Worm (Caenorhabditis elegans) whole organism, young adult: ENCODE measurements around the gene F14D2.5.
A peak's percentile ranks its signal among the peaks of the same experiment; 100 is the strongest.

Experiments
- C17E4.6 ChIP-seq: fragments of 200-800 bp; sonication (Bioruptor generic); IDR thresholded peaks from 2 replicates; pipeline ENCODE4 v1.3.6; 2022; ENCODE audit warnings: missing genetic modification reagents, missing genetic modification characterization, missing compliant biosample characterization
- D2030.7 ChIP-seq: fragments of 200-800 bp; sonication (Bioruptor generic); IDR thresholded peaks from 2 replicates; pipeline ENCODE4 v1.3.6; 2022; ENCODE audit warnings: missing genetic modification reagents, missing genetic modification characterization, missing compliant biosample characterization
- F49E8.2 ChIP-seq: sonication (generic microtip); optimal IDR thresholded peaks from 3 replicates; lab custom pipeline; 2017; ENCODE audit warnings: missing genetic modification characterization, mild to moderate bottlenecking, missing compliant biosample characterization, antibody characterized with exemption, moderate library complexity; ENCODE audit not compliant: insufficient read depth
- akir-1 ChIP-seq: fragments of 200-800 bp; sonication (Bioruptor generic); optimal IDR thresholded peaks from 2 replicates; lab custom pipeline; 2018; ENCODE audit warnings: mild to moderate bottlenecking, missing genetic modification characterization, moderate library complexity, missing compliant biosample characterization
- ama-1 ChIP-seq, 3 experiments: fragments of 150-350 bp in 1 of 3; sonication (generic microtip) in 2 of 3; optimal IDR thresholded peaks; 2 replicates each; lab custom pipeline; 2014 to 2018; ENCODE audit warnings: missing biosample characterization in 2 of 3, missing genetic modification characterization in 2 of 3, missing genetic modification reagents in 2 of 3
- bed-2 ChIP-seq: fragments of 200-800 bp; sonication (Bioruptor generic); IDR thresholded peaks from 2 replicates; pipeline ENCODE4 v1.3.6; 2022; ENCODE audit warnings: missing genetic modification reagents, missing genetic modification characterization, missing compliant biosample characterization
- ceh-27 ChIP-seq: fragments of 200-800 bp; sonication (Bioruptor generic); optimal IDR thresholded peaks from 2 replicates; lab custom pipeline; 2018; ENCODE audit warnings: mild to moderate bottlenecking, missing genetic modification characterization, moderate library complexity, missing compliant biosample characterization
- ceh-40 ChIP-seq: fragments of 200-800 bp; sonication (Bioruptor generic); IDR thresholded peaks from 2 replicates; pipeline ENCODE4 v1.3.6; 2022; ENCODE audit warnings: missing genetic modification characterization, missing compliant biosample characterization
- ceh-58 ChIP-seq: fragments of 200-800 bp; sonication (Bioruptor generic); IDR thresholded peaks from 2 replicates; pipeline ENCODE4 v1.3.6; 2022; ENCODE audit warnings: missing genetic modification characterization, missing compliant biosample characterization
- ceh-91 ChIP-seq: fragments of 200-800 bp; sonication (Bioruptor generic); IDR thresholded peaks from 2 replicates; pipeline ENCODE4 v1.3.6; 2022; ENCODE audit warnings: missing genetic modification reagents, missing genetic modification characterization, missing compliant biosample characterization
- chd-7 ChIP-seq: sonication (generic microtip); optimal IDR thresholded peaks from 2 replicates; lab custom pipeline; 2016; ENCODE audit warnings: mild to moderate bottlenecking, missing genetic modification characterization, moderate library complexity, missing compliant biosample characterization
- dox-1 ChIP-seq: fragments of 200-800 bp; sonication (Bioruptor generic); IDR thresholded peaks from 2 replicates; pipeline ENCODE4 v1.3.6; 2022; ENCODE audit warnings: missing genetic modification reagents, missing genetic modification characterization, missing compliant biosample characterization
- dpl-1 ChIP-seq: fragments of 150-350 bp; optimal IDR thresholded peaks from 2 replicates; lab custom pipeline; 2014; ENCODE audit warnings: missing biosample characterization, missing genetic modification reagents, missing genetic modification characterization
- egl-44 ChIP-seq: fragments of 200-800 bp; sonication (Bioruptor generic); IDR thresholded peaks from 2 replicates; pipeline ENCODE4 v1.3.6; 2022; ENCODE audit warnings: missing genetic modification reagents, missing genetic modification characterization, missing compliant biosample characterization
- ekl-4 ChIP-seq: fragments of 200-800 bp; sonication (Bioruptor generic); IDR thresholded peaks from 2 replicates; pipeline ENCODE4 v1.3.6; 2022; ENCODE audit warnings: missing genetic modification reagents, missing genetic modification characterization, missing compliant biosample characterization
- hmg-1.2 ChIP-seq: fragments of 200-800 bp; sonication (Bioruptor generic); IDR thresholded peaks from 2 replicates; pipeline ENCODE4 v1.3.6; 2022; ENCODE audit warnings: missing genetic modification reagents, missing genetic modification characterization, missing compliant biosample characterization
- lin-26 ChIP-seq: fragments of 200-800 bp; sonication (Bioruptor generic); IDR thresholded peaks from 2 replicates; pipeline ENCODE4 v1.3.6; 2022; ENCODE audit warnings: missing genetic modification reagents, missing genetic modification characterization, missing compliant biosample characterization
- lin-40 ChIP-seq: sonication (generic microtip); optimal IDR thresholded peaks from 2 replicates; lab custom pipeline; 2016; ENCODE audit warnings: missing genetic modification characterization, mild to moderate bottlenecking, missing compliant biosample characterization, missing genotype, missing genetic modification reagents
- lin-54 ChIP-seq: fragments of 200-800 bp; sonication (Bioruptor generic); optimal IDR thresholded peaks from 2 replicates; lab custom pipeline; 2018; ENCODE audit warnings: mild to moderate bottlenecking, missing genetic modification characterization, missing compliant biosample characterization
- lsl-1 ChIP-seq: fragments of 200-800 bp; sonication (Bioruptor generic); optimal IDR thresholded peaks from 2 replicates; lab custom pipeline; 2018; ENCODE audit warnings: mild to moderate bottlenecking, missing genetic modification characterization, moderate library complexity, missing compliant biosample characterization
- lsy-27 ChIP-seq: sonication (generic microtip); optimal IDR thresholded peaks from 2 replicates; lab custom pipeline; 2017; ENCODE audit warnings: missing genetic modification characterization, mild to moderate bottlenecking, missing compliant biosample characterization, antibody characterized with exemption, missing genotype, borderline replicate concordance; ENCODE audit not compliant: insufficient read depth
- madf-3 ChIP-seq: fragments of 200-800 bp; sonication (Bioruptor generic); IDR thresholded peaks from 2 replicates; pipeline ENCODE4 v1.3.6; 2022; ENCODE audit warnings: missing genetic modification reagents, missing genetic modification characterization, missing compliant biosample characterization
- madf-6 ChIP-seq: fragments of 200-800 bp; sonication (Bioruptor generic); IDR thresholded peaks from 2 replicates; pipeline ENCODE4 v1.3.6; 2022; ENCODE audit warnings: missing genetic modification reagents, missing genetic modification characterization, missing compliant biosample characterization
- mes-4 ChIP-seq: sonication (generic microtip); optimal IDR thresholded peaks from 2 replicates; lab custom pipeline; 2016; ENCODE audit warnings: missing genotype, missing genetic modification characterization, missing compliant biosample characterization
- nhr-179 ChIP-seq: sonication (generic microtip); optimal IDR thresholded peaks from 2 replicates; lab custom pipeline; 2016; ENCODE audit warnings: mild to moderate bottlenecking, missing genetic modification characterization, missing compliant biosample characterization
- nhr-80 ChIP-seq: sonication (generic microtip); optimal IDR thresholded peaks from 2 replicates; lab custom pipeline; 2016; ENCODE audit warnings: missing genetic modification characterization, missing compliant biosample characterization
- pbrm-1 ChIP-seq: fragments of 200-800 bp; sonication (Bioruptor generic); IDR thresholded peaks from 2 replicates; pipeline ENCODE4 v1.3.6; 2022; ENCODE audit warnings: missing genetic modification reagents, missing genetic modification characterization, missing compliant biosample characterization
- rcor-1 ChIP-seq: fragments of 200-800 bp; sonication (Bioruptor generic); IDR thresholded peaks from 2 replicates; pipeline ENCODE4 v1.3.6; 2022; ENCODE audit warnings: missing genetic modification reagents, missing genetic modification characterization, missing compliant biosample characterization
- rpc-1 ChIP-seq, 2 experiments: fragments of 150-350 bp in 1 of 2; sonication (generic microtip) in 1 of 2; optimal IDR thresholded peaks; 2 replicates each; lab custom pipeline; 2014 to 2018; ENCODE audit warnings: missing biosample characterization in 1 of 2, missing genetic modification characterization in 1 of 2, missing genetic modification reagents in 1 of 2, missing genotype in 1 of 2
- sdz-38 ChIP-seq: sonication (generic microtip); optimal IDR thresholded peaks from 2 replicates; lab custom pipeline; 2016; ENCODE audit warnings: missing genotype, missing genetic modification characterization, missing compliant biosample characterization
- sea-2 ChIP-seq: fragments of 200-800 bp; sonication (Bioruptor generic); IDR thresholded peaks from 2 replicates; pipeline ENCODE4 v1.3.6; 2022; ENCODE audit warnings: missing genetic modification characterization, missing compliant biosample characterization
- snpc-1.1 ChIP-seq: sonication (generic microtip); optimal IDR thresholded peaks from 2 replicates; lab custom pipeline; 2017; ENCODE audit warnings: missing genetic modification characterization, mild to moderate bottlenecking, missing compliant biosample characterization, antibody characterized with exemption, moderate library complexity, missing genotype, missing genetic modification reagents; ENCODE audit not compliant: insufficient read depth
- snpc-4 ChIP-seq, 5 experiments: fragments of 150-350 bp in 1 of 5; sonication (generic microtip) in 4 of 5; optimal IDR thresholded peaks; 2 replicates each; lab custom pipeline; 2014 to 2018; ENCODE audit warnings: missing genetic modification characterization in 5 of 5, missing biosample characterization in 3 of 5, antibody characterized with exemption in 2 of 5, mild to moderate bottlenecking in 2 of 5, missing compliant biosample characterization in 2 of 5, missing genotype in 2 of 5, moderate library complexity in 2 of 5, missing genetic modification reagents in 1 of 5
- sptf-2 ChIP-seq: fragments of 200-800 bp; sonication (Bioruptor generic); optimal IDR thresholded peaks from 2 replicates; lab custom pipeline; 2018; ENCODE audit warnings: mild to moderate bottlenecking, missing genetic modification characterization, missing compliant biosample characterization
- tbp1 ChIP-seq: fragments of 200-800 bp; sonication (Bioruptor generic); optimal IDR thresholded peaks from 2 replicates; lab custom pipeline; 2018; ENCODE audit warnings: mild to moderate bottlenecking, missing genetic modification characterization, missing compliant biosample characterization
- unc-62 ChIP-seq: fragments of 150-350 bp; optimal IDR thresholded peaks from 2 replicates; lab custom pipeline; 2014; ENCODE audit warnings: missing biosample characterization, missing genetic modification reagents, missing genetic modification characterization
- ztf-25 ChIP-seq: fragments of 200-800 bp; sonication (Bioruptor generic); IDR thresholded peaks from 2 replicates; pipeline ENCODE4 v1.3.6; 2022; ENCODE audit warnings: missing genetic modification reagents, missing genetic modification characterization, missing compliant biosample characterization
- ztf-3 ChIP-seq: fragments of 200-800 bp; sonication (Bioruptor generic); optimal IDR thresholded peaks from 2 replicates; lab custom pipeline; 2018; ENCODE audit warnings: mild to moderate bottlenecking, missing genetic modification characterization, missing compliant biosample characterization

F14D2.5 gene

DNA sequence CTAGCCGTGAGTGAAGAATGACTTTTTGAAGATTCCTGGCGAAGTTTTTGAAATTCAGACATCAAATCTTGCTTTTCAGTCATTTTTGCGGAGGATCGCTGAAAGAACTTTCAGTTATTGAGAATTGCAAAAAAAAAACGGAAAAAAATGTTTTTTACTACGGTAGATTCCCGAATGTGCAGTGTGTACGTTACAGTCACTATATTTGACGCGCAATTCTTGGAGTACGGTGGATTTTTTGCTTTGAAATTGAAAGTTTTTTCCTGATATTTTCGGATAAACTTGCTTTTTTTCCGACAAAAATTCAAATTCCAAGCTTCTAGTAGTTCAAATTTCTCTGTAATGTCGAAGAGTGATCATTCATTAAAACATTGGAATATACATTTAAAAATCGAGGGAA lies 1.6 kb downstream of the F14D2.5 start, which contains the start of gene F14D2.11:
F14D2.11 (minus strand) TSS at position 101 of the 400 bp plus-strand sequence.
- no peak for TF ChIP-seq chd-7 (tag; lab: Kevin White, UChicago)
- no peak for TF ChIP-seq C17E4.6 (GFP tag; lab: Robert Waterston, UW)
- peak; percentile 68 for TF ChIP-seq lsl-1 (GFP tag; lab: Kevin White, UChicago)
- TF ChIP-seq madf-3 (GFP tag; lab: Robert Waterston, UW): 0 out of 2 replicates have a peak, but pooled peaks have one; percentile 21
- no peak for TF ChIP-seq rpc-1 (optimal IDR thresholded peaks at IDR 0.05; lab: Kevin White, UChicago)
- no peak for TF ChIP-seq rpc-1 (tag; optimal IDR thresholded peaks at IDR 0.05; lab: Kevin White, UChicago)
- TF ChIP-seq nhr-80: no peak

DNA sequence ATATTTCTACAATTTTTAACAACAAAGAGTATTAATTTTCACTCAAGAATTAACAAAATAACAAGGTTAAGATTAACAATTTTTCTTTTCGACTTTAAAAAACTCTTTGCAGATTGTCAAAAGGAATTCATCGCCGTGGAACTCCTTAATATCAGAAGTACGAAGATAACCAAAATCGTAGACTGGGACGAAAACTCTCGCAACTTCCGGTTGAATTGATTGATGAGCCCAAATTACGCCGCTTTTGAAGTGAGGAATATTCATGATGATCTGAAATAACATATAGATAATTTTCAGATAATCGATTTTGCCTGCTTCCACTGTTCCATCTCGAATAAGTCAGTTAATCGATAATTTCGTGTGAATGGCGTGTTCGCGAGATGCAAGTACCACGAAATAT lies 3.4 kb downstream of the F14D2.5 start, which contains the start of gene F14D2.15:
F14D2.15 (minus strand) TSS at position 101 of the 400 bp plus-strand sequence.
- TF ChIP-seq hmg-1.2 (GFP tag; lab: Robert Waterston, UW) (no peak), unc-62 (GFP tag; lab: Kevin White, UChicago) (no peak), rpc-1 (optimal IDR thresholded peaks at IDR 0.05; lab: Kevin White, UChicago) (no peak), rpc-1 (tag; optimal IDR thresholded peaks at IDR 0.05; lab: Kevin White, UChicago) (no peak), snpc-1.1 (tag; lab: Kevin White, UChicago) (no peak), egl-44 (GFP tag; lab: Robert Waterston, UW) (no peak), sdz-38 (no peak)

DNA sequence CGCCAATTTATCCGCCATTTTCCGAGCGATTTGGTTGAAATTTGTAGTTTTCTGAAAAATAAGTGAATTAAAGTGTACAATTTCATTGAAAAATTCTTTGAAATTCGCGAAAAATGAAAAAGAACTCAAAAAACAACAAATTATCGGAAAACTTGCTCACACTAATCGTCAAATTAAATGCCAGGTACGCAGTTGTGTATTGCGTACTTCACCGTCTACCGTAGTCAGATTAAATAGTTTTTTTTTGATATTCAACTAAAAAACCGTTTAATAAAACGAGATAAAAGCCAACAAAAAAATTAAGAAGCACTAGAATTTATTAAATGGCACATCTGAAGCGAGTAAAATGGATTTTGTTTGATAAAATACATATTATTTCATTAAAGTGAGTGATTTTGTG lies 4.6 kb downstream of the F14D2.5 start, which contains the start of gene bath-28:
bath-28 (minus strand) TSS at position 51 of the 400 bp plus-strand sequence.
- TF ChIP-seq madf-6 (GFP tag; lab: Robert Waterston, UW): peak; percentile 54; the same call in 1 of the 2 replicates
- no peak for TF ChIP-seq bed-2
- TF ChIP-seq nhr-179: no peak
- TF ChIP-seq tbp1 (GFP tag; lab: Kevin White, UChicago): no peak
- peak; percentile 72 for TF ChIP-seq lsl-1 (GFP tag; lab: Kevin White, UChicago)
- TF ChIP-seq sptf-2 (GFP tag; lab: Kevin White, UChicago): no peak
- TF ChIP-seq nhr-80: no peak
- TF ChIP-seq sdz-38: no peak
- TF ChIP-seq D2030.7: peak; percentile 36; the same call in 1 of the 2 replicates

DNA sequence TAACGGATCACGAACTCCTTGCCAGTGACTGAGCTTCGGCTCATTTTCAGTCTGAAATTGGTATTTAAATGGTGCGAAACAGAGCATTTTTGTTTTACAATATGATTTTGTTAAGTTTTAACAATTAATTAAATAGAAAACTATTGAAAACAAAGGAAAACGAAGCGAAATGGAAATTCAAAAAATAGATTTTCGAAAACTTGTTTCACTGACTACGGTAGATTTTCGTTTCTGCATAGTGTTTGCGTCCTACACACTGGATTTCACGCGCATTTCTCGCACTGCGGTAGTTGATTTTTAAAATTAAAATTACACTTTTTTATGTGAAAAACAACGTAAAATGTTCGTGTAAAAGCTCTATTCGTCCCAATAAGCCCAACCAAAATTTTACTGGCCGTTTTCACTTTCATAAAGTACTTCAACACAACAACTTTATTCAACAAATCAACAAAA lies 6.0 kb downstream of the F14D2.5 start, which contains the start of gene bath-30:
bath-30 (minus strand) TSS at position 51 of the 453 bp plus-strand sequence.
- no peak for TF ChIP-seq akir-1 (GFP tag; lab: Kevin White, UChicago)
- no peak for TF ChIP-seq sea-2 (GFP tag; lab: Robert Waterston, UW)
- TF ChIP-seq D2030.7: peak; percentile 40
- TF ChIP-seq mes-4 (tag; lab: Kevin White, UChicago): no peak
- TF ChIP-seq rcor-1 (GFP tag; lab: Robert Waterston, UW): no peak
- no peak for TF ChIP-seq ztf-25 (GFP tag; lab: Robert Waterston, UW)
- TF ChIP-seq dox-1 (GFP tag; lab: Robert Waterston, UW): no peak
- TF ChIP-seq ceh-40 (GFP tag; lab: Robert Waterston, UW): no peak
- TF ChIP-seq ekl-4 (GFP tag; lab: Robert Waterston, UW): no peak
- no peak for TF ChIP-seq ztf-3 (GFP tag; lab: Kevin White, UChicago)
- TF ChIP-seq lin-54 (GFP tag; lab: Kevin White, UChicago): no peak
- TF ChIP-seq lsl-1 (GFP tag; lab: Kevin White, UChicago): peak; percentile 81
- TF ChIP-seq ceh-27 (GFP tag; lab: Kevin White, UChicago): no peak
- TF ChIP-seq lsy-27: no peak
- no peak for TF ChIP-seq dpl-1
- 0 out of 2 replicates have a peak, but pooled peaks have one; percentile 24 for TF ChIP-seq ceh-91 (GFP tag; lab: Robert Waterston, UW)
- peak; percentile 13 for TF ChIP-seq F49E8.2 (tag; lab: Kevin White, UChicago)
- peak; percentile 52 for TF ChIP-seq madf-6 (GFP tag; lab: Robert Waterston, UW)
- TF ChIP-seq bed-2: no peak
- no peak for TF ChIP-seq snpc-4 (GFP tag; optimal IDR thresholded peaks at IDR 0.05; lab: Kevin White, UChicago)
- no peak for TF ChIP-seq snpc-4 (tag; optimal IDR thresholded peaks at IDR 0.05; lab: Kevin White, UChicago)
- TF ChIP-seq lin-40 (tag; lab: Kevin White, UChicago): no peak
- TF ChIP-seq lin-26 (GFP tag; lab: Robert Waterston, UW): no peak
- TF ChIP-seq ceh-58: no peak
- no peak for TF ChIP-seq ama-1 (optimal IDR thresholded peaks at IDR 0.05; lab: Kevin White, UChicago)
- no peak for TF ChIP-seq ama-1 (GFP tag; optimal IDR thresholded peaks at IDR 0.05; lab: Kevin White, UChicago)
- peak; percentile 13 for TF ChIP-seq snpc-1.1 (tag; lab: Kevin White, UChicago)
- no peak for TF ChIP-seq pbrm-1 (GFP tag; lab: Robert Waterston, UW)
